Fruit fly (Drosophila melanogaster): ENCODE data around the gene CG4942.

DNA sequence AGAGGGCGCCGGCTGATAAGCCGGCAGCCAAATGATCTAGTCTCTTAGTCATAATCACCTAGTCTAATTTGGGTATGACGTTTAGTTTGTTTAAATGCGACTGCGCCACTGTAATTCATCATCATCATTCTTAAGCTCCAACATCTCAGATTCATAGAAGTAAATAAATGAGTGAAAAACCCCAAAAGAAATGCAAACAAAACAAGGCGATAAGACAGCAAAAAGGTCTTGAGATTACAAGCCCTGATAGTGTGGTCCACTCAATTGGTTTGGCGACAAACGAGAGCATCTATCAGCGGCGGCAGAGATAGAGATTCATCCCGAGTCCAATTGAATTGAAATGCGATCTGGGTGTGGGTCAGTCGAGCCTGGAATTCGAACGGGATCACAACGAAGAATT lies 1.4 kb downstream of the CG4942 start, which contains the start of gene teq:
- TF ChIP-seq CG8478 (optimal IDR thresholded peaks at IDR 0.05), result no peak
- TF ChIP-seq psq (optimal IDR thresholded peaks at IDR 0.05), result no peak
